Worm (Caenorhabditis elegans) whole organism, mixed stage, embryonic: ENCODE data around the gene srxa-7.

Experiments used
- M03D4.4 ChIP-seq: sonication (generic microtip); optimal IDR thresholded peaks from 2 replicates; lab custom pipeline; 2017; ENCODE audit warnings: mild to moderate bottlenecking, missing genetic modification characterization, missing compliant biosample characterization
- bed-3 ChIP-seq: fragments of 200-800 bp; sonication (Bioruptor generic); optimal IDR thresholded peaks from 3 replicates; lab custom pipeline; 2018; ENCODE audit warnings: mild to moderate bottlenecking, missing genetic modification characterization, moderate library complexity, missing compliant biosample characterization
- blmp-1 ChIP-seq: fragments of 150-350 bp; optimal IDR thresholded peaks from 2 replicates; lab custom pipeline; 2014; ENCODE audit warnings: missing biosample characterization, missing genetic modification characterization
- ceh-39 ChIP-seq: fragments of 150-350 bp; optimal IDR thresholded peaks from 2 replicates; lab custom pipeline; 2014; ENCODE audit warnings: missing biosample characterization, missing genetic modification characterization
- ceh-43 ChIP-seq: fragments of 200-800 bp; sonication (Bioruptor generic); optimal IDR thresholded peaks from 2 replicates; lab custom pipeline; 2018; ENCODE audit warnings: mild to moderate bottlenecking, missing genetic modification characterization, moderate library complexity, missing compliant biosample characterization
- ceh-83 ChIP-seq: fragments of 200-800 bp; sonication (Bioruptor generic); optimal IDR thresholded peaks from 2 replicates; lab custom pipeline; 2018; ENCODE audit warnings: mild to moderate bottlenecking, missing genetic modification characterization, missing compliant biosample characterization
- cnd-1 ChIP-seq: fragments of 200-800 bp; sonication (Bioruptor generic); optimal IDR thresholded peaks from 2 replicates; lab custom pipeline; 2018; ENCODE audit warnings: mild to moderate bottlenecking, missing genetic modification characterization, missing compliant biosample characterization
- drap-1 ChIP-seq: fragments of 200-800 bp; sonication (Bioruptor generic); optimal IDR thresholded peaks from 3 replicates; lab custom pipeline; 2018; ENCODE audit warnings: mild to moderate bottlenecking, missing genetic modification characterization, missing compliant biosample characterization
- elt-1 ChIP-seq: sonication (generic microtip); optimal IDR thresholded peaks from 2 replicates; lab custom pipeline; 2017; ENCODE audit warnings: missing genetic modification characterization, mild to moderate bottlenecking, missing compliant biosample characterization, antibody characterized with exemption, moderate library complexity, borderline replicate concordance; ENCODE audit not compliant: insufficient read depth
- elt-3 ChIP-seq: fragments of 150-350 bp; optimal IDR thresholded peaks from 2 replicates; lab custom pipeline; 2014; ENCODE audit warnings: missing biosample characterization, missing genetic modification characterization
- ham-2 ChIP-seq: fragments of 200-800 bp; sonication (Bioruptor generic); optimal IDR thresholded peaks from 2 replicates; lab custom pipeline; 2018; ENCODE audit warnings: mild to moderate bottlenecking, missing genetic modification characterization, missing compliant biosample characterization
- hlh-1 ChIP-seq: fragments of 150-350 bp; optimal IDR thresholded peaks from 2 replicates; lab custom pipeline; 2014; ENCODE audit warnings: missing biosample characterization, missing genetic modification reagents, missing genetic modification characterization
- lin-13 ChIP-seq: fragments of 150-350 bp; optimal IDR thresholded peaks from 2 replicates; lab custom pipeline; 2014; ENCODE audit warnings: missing biosample characterization, missing genetic modification characterization
- lin-32 ChIP-seq: fragments of 200-800 bp; sonication (Bioruptor generic); optimal IDR thresholded peaks from 2 replicates; lab custom pipeline; 2018; ENCODE audit warnings: mild to moderate bottlenecking, missing genetic modification characterization, missing compliant biosample characterization
- lsy-2 ChIP-seq: fragments of 150-350 bp; optimal IDR thresholded peaks from 2 replicates; lab custom pipeline; 2014; ENCODE audit warnings: missing biosample characterization, missing genetic modification characterization
- mab-5 ChIP-seq: fragments of 150-350 bp; optimal IDR thresholded peaks from 2 replicates; lab custom pipeline; 2014; ENCODE audit warnings: missing biosample characterization, missing genetic modification characterization
- mep-1 ChIP-seq: fragments of 150-350 bp; optimal IDR thresholded peaks from 2 replicates; lab custom pipeline; 2017; ENCODE audit warnings: missing biosample characterization, missing genetic modification reagents, missing genetic modification characterization, inconsistent platforms
- mls-2 ChIP-seq: sonication (generic microtip); optimal IDR thresholded peaks from 2 replicates; lab custom pipeline; 2016; ENCODE audit warnings: mild to moderate bottlenecking, missing genetic modification characterization, moderate library complexity, missing compliant biosample characterization
- nhr-12 ChIP-seq: fragments of 150-350 bp; optimal IDR thresholded peaks from 2 replicates; lab custom pipeline; 2014; ENCODE audit warnings: missing biosample characterization, missing genetic modification characterization
- nhr-2 ChIP-seq: fragments of 150-350 bp; optimal IDR thresholded peaks from 2 replicates; lab custom pipeline; 2014; ENCODE audit warnings: missing biosample characterization, missing genetic modification characterization
- nhr-237 ChIP-seq: fragments of 150-350 bp; optimal IDR thresholded peaks from 2 replicates; lab custom pipeline; 2014; ENCODE audit warnings: missing biosample characterization, missing genetic modification characterization
- nhr-28 ChIP-seq: fragments of 150-350 bp; optimal IDR thresholded peaks from 2 replicates; lab custom pipeline; 2014; ENCODE audit warnings: missing biosample characterization, missing genetic modification characterization
- nhr-76 ChIP-seq: sonication (generic microtip); optimal IDR thresholded peaks from 2 replicates; lab custom pipeline; 2017; ENCODE audit warnings: missing biosample characterization, missing genetic modification characterization
- pha-4 ChIP-seq: fragments of 150-350 bp; optimal IDR thresholded peaks from 2 replicates; lab custom pipeline; 2018; ENCODE audit warnings: missing biosample characterization, missing genetic modification reagents, missing genetic modification characterization
- sem-2 ChIP-seq: fragments of 200-800 bp; sonication (Bioruptor generic); optimal IDR thresholded peaks from 2 replicates; lab custom pipeline; 2018; ENCODE audit warnings: mild to moderate bottlenecking, missing genetic modification characterization, missing compliant biosample characterization
- snpc-4 ChIP-seq: fragments of 150-350 bp; optimal IDR thresholded peaks from 2 replicates; lab custom pipeline; 2014; ENCODE audit warnings: missing biosample characterization, missing genetic modification characterization
- sptf-1 ChIP-seq: sonication (generic microtip); optimal IDR thresholded peaks from 2 replicates; lab custom pipeline; 2017; ENCODE audit warnings: mild to moderate bottlenecking, missing genetic modification characterization, moderate library complexity, missing compliant biosample characterization
- tbx-8 ChIP-seq: fragments of 200-800 bp; sonication (Bioruptor generic); optimal IDR thresholded peaks from 2 replicates; lab custom pipeline; 2018; ENCODE audit warnings: mild to moderate bottlenecking, missing genetic modification characterization, moderate library complexity, missing compliant biosample characterization
- unc-120 ChIP-seq: sonication (generic microtip); optimal IDR thresholded peaks from 2 replicates; lab custom pipeline; 2017; ENCODE audit warnings: missing genetic modification characterization, missing compliant biosample characterization; ENCODE audit not compliant: poor library complexity, severe bottlenecking
- unc-39 ChIP-seq: fragments of 150-350 bp; optimal IDR thresholded peaks from 2 replicates; lab custom pipeline; 2014; ENCODE audit warnings: missing biosample characterization, missing genetic modification characterization
- unc-62 ChIP-seq: fragments of 150-350 bp; optimal IDR thresholded peaks from 2 replicates; lab custom pipeline; 2014; ENCODE audit warnings: missing biosample characterization, missing genetic modification reagents, missing genetic modification characterization
- zip-8 ChIP-seq: fragments of 150-350 bp; optimal IDR thresholded peaks from 2 replicates; lab custom pipeline; 2014; ENCODE audit warnings: missing biosample characterization, missing genetic modification characterization
- ztf-11 ChIP-seq: fragments of 150-350 bp; optimal IDR thresholded peaks from 2 replicates; lab custom pipeline; 2014; ENCODE audit warnings: missing biosample characterization, missing genetic modification characterization

srxa-7 gene

DNA sequence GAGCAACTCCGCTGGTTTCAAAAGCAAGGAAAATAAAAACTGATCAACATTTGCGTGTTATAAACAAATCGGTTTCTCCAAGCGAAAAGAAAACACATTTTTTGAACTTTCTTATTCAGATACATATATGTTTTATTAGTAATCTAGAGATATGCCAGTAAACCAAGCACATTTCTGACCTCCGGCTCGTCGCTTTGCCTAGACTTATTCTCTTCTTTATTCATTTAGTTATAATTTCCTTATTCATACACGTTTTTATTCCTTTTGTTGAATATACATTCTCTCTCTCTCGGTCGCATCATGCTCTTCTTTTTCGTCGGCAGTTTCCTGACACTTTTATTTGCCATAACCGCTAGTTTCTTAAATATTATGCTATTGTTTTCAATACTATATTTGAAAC, 8.7 kb upstream of the srxa-7 start, which contains the start of gene srbc-84:
srbc-84 (plus strand) TSS at position 301 of the 400 bp plus-strand sequence.
- no peak for TF ChIP-seq zip-8 (tag; lab: Kevin White, UChicago)
- no peak for TF ChIP-seq bed-3 (GFP tag; lab: Kevin White, UChicago)
- no peak for TF ChIP-seq elt-1
- TF ChIP-seq cnd-1 (tag; lab: Kevin White, UChicago), result no peak
- TF ChIP-seq sem-2 (GFP tag; lab: Kevin White, UChicago), result no peak
- TF ChIP-seq unc-62, result no peak
- no peak for TF ChIP-seq ceh-39
- TF ChIP-seq M03D4.4 (tag; lab: Kevin White, UChicago), result no peak
- no peak for TF ChIP-seq nhr-12
- TF ChIP-seq unc-39 (tag; lab: Kevin White, UChicago), result no peak
- no peak for TF ChIP-seq nhr-76 (tag; lab: Kevin White, UChicago)
- TF ChIP-seq unc-120 (tag; lab: Kevin White, UChicago), result no peak
- no peak for TF ChIP-seq ceh-43 (GFP tag; lab: Kevin White, UChicago)
- TF ChIP-seq ham-2 (GFP tag; lab: Kevin White, UChicago), result no peak
- no peak for TF ChIP-seq ztf-11 (tag; lab: Kevin White, UChicago)
- no peak for TF ChIP-seq sptf-1 (tag; lab: Kevin White, UChicago)

DNA sequence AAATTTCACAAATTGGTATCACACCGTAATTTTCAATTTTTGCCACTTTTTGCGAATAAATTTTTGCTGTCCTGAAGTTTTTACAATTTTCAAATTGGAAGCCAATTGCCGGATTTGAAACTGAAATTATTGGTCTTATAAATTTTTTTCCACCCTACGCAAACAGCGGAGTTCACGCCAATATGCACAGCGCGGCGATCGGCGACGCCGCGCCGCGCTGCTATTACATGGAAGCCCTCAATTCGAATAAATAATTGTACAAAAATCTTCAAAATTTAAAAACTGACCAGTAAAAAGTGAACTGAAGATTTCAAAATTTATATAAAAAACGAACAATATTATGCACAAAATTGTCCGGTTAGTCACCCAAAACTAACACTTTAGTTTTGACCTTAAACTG, 7.5 kb upstream of the srxa-7 start:
- TF ChIP-seq tbx-8 (GFP tag; lab: Kevin White, UChicago) (no peak), pha-4 (no peak), nhr-28 (tag; lab: Kevin White, UChicago) (no peak), nhr-2 (tag; lab: Kevin White, UChicago) (no peak), zip-8 (tag; lab: Kevin White, UChicago) (no peak), hlh-1 (tag; lab: Kevin White, UChicago) (no peak), lin-32 (GFP tag; lab: Kevin White, UChicago) (no peak), nhr-76 (tag; lab: Kevin White, UChicago) (no peak), mep-1 (tag; lab: Kevin White, UChicago) (no peak), elt-1 (no peak)

DNA sequence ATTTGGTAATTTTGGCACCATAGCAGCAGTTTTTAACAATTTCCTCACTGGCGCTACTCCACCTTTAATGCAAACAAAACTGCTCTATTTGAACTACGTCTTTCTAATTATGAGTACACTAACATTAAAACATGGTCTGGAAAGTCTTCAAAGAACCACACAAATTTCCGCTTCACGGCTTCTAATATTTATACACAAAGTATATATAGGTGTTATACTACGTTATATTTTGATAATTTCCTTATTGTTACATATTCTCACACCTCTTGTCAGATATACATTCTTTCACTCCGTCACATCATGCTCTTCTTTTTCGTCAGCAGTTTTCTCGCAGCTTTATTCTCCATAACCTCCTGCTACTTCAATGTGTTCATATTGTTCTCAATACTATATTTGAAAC, 7.1 kb upstream of the srxa-7 start, which contains the start of gene srbc-82:
srbc-82 (plus strand) TSS at position 301 of the 400 bp plus-strand sequence.
- TF ChIP-seq mls-2 (tag; lab: Kevin White, UChicago) (no peak), snpc-4 (tag; lab: Kevin White, UChicago) (no peak), mab-5 (no peak), nhr-237 (no peak), unc-39 (tag; lab: Kevin White, UChicago) (no peak), pha-4 (no peak), nhr-76 (tag; lab: Kevin White, UChicago) (no peak), drap-1 (GFP tag; lab: Kevin White, UChicago) (no peak), sptf-1 (tag; lab: Kevin White, UChicago) (no peak), cnd-1 (tag; lab: Kevin White, UChicago) (no peak), ham-2 (GFP tag; lab: Kevin White, UChicago) (no peak), unc-120 (tag; lab: Kevin White, UChicago) (no peak), blmp-1 (no peak), nhr-28 (tag; lab: Kevin White, UChicago) (no peak), lin-13 (no peak), mep-1 (tag; lab: Kevin White, UChicago) (no peak), elt-3 (tag; lab: Kevin White, UChicago) (no peak), ztf-11 (tag; lab: Kevin White, UChicago) (no peak), M03D4.4 (tag; lab: Kevin White, UChicago) (no peak), ceh-43 (GFP tag; lab: Kevin White, UChicago) (no peak)
- TF ChIP-seq, all 35 proteins: peak for 0

DNA sequence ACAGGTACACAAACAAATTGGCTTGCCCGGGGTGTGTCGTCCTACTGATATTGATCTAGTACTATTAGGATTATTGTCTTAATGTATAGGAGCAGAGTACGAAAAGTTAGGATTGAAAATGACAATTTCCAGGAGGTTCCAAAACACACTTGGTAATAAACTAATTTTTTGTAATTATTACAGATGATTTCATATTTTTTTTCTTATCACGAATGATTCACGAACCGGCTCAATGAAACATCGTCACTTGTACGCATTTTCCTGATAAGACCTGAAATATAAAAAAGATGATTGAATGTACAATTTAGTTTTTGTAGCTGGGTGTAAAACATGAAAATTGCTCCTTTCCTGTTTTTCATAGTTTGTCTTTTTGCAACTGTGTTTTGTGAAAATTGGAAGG, 4.9 kb upstream of the srxa-7 start, which contains the start of the genes C31A11.13 and oac-6:
C31A11.13 (minus strand) TSS at position 113 of the 400 bp plus-strand sequence.
oac-6 (plus strand) TSS at position 279 of the 400 bp plus-strand sequence.
- TF ChIP-seq sem-2 (GFP tag; lab: Kevin White, UChicago), result no peak
- no peak for TF ChIP-seq nhr-2 (tag; lab: Kevin White, UChicago)
- TF ChIP-seq lsy-2, result no peak
- TF ChIP-seq elt-1, result no peak
- TF ChIP-seq zip-8 (tag; lab: Kevin White, UChicago), result no peak
- TF ChIP-seq sptf-1 (tag; lab: Kevin White, UChicago), result no peak
- TF ChIP-seq nhr-237, result no peak
- no peak for TF ChIP-seq ceh-83
- TF ChIP-seq unc-62, result no peak
- TF ChIP-seq snpc-4 (tag; lab: Kevin White, UChicago), result no peak
- TF ChIP-seq ztf-11 (tag; lab: Kevin White, UChicago), result no peak
- TF ChIP-seq lin-13, result no peak
- TF ChIP-seq elt-3 (tag; lab: Kevin White, UChicago), result no peak
- TF ChIP-seq lin-32 (GFP tag; lab: Kevin White, UChicago), result no peak
- no peak for TF ChIP-seq nhr-28 (tag; lab: Kevin White, UChicago)
- TF ChIP-seq mls-2 (tag; lab: Kevin White, UChicago), result no peak
